Worm (Caenorhabditis elegans) whole organism, L4/young adult: Measurements from ENCODE around the gene F20C5.11.
"Not testable (repeated sequence)": the region's sequence is repeated elsewhere in the genome, so short reads cannot be mapped to it uniquely, and the experiment has no call there.

Experiments
- W03F9.2 ChIP-seq: fragments of 150-350 bp; optimal IDR thresholded peaks from 2 replicates; lab custom pipeline; 2014; ENCODE audit warnings: missing biosample characterization, missing genetic modification characterization
- dao-5 ChIP-seq: sonication (generic microtip); optimal IDR thresholded peaks from 2 replicates; lab custom pipeline; 2016; ENCODE audit warnings: missing genotype, missing genetic modification characterization, moderate library complexity, missing compliant biosample characterization
- him-1 ChIP-seq: sonication (generic microtip); optimal IDR thresholded peaks from 2 replicates; lab custom pipeline; 2016; ENCODE audit warnings: missing genotype, missing genetic modification reagents, missing genetic modification characterization, missing compliant biosample characterization

Gene F20C5.11

ce11 chrIV:8739294-8739693 is 22.5 kb downstream of the F20C5.11 start, which contains the start of gene F21D5.5:
F21D5.5 (minus strand) TSS chrIV:8739394.
- TF ChIP-seq him-1, result no peak
- no peak for TF ChIP-seq dao-5 (tag; lab: Kevin White, UChicago)
- TF ChIP-seq W03F9.2 (tag; lab: Kevin White, UChicago), result no peak

- TF ChIP-seq dao-5 (tag; lab: Kevin White, UChicago) (no peak), him-1 (no peak), W03F9.2 (tag; lab: Kevin White, UChicago) (no peak)
Observed at ce11 chrIV:8737787-8738186, 24.0 kb downstream of the F20C5.11 start, which contains the start of gene F21D5.4. F21D5.4 (plus strand) TSS chrIV:8738087.

- no peak for TF ChIP-seq dao-5 (tag; lab: Kevin White, UChicago)
- peak; percentile 10 for TF ChIP-seq W03F9.2 (tag; lab: Kevin White, UChicago)
Observed at ce11 chrIV:8737354-8737753, 24.4 kb downstream of the F20C5.11 start.

- TF ChIP-seq W03F9.2 (tag; lab: Kevin White, UChicago) (no peak), him-1 (no peak), dao-5 (tag; lab: Kevin White, UChicago) (no peak)
Observed at ce11 chrIV:8730469-8730868, 31.3 kb downstream of the F20C5.11 start, which contains the start of gene F21D5.3. F21D5.3 (plus strand) TSS chrIV:8730815.

ce11 chrIV:8729636-8730035 is 32.2 kb downstream of the F20C5.11 start:
- no peak for TF ChIP-seq him-1
- TF ChIP-seq W03F9.2 (tag; lab: Kevin White, UChicago), result no peak
- TF ChIP-seq dao-5 (tag; lab: Kevin White, UChicago), result no peak

- TF ChIP-seq W03F9.2 (tag; lab: Kevin White, UChicago) (no peak), him-1 (no peak), dao-5 (tag; lab: Kevin White, UChicago) (no peak)
Observed at ce11 chrIV:8728122-8728521, 33.7 kb downstream of the F20C5.11 start, which contains the start of gene otub-3. otub-3 (plus strand) TSS chrIV:8728177.

ce11 chrIV:8725345-8725744 is 36.5 kb downstream of the F20C5.11 start, which contains the start of gene pgm-3:
pgm-3 (plus strand) TSS chrIV:8725722.
- no peak for TF ChIP-seq W03F9.2 (tag; lab: Kevin White, UChicago)
- no peak for TF ChIP-seq dao-5 (tag; lab: Kevin White, UChicago)

- TF ChIP-seq dao-5 (tag; lab: Kevin White, UChicago) (no peak), W03F9.2 (tag; lab: Kevin White, UChicago) (no peak), him-1 (no peak)
Observed at ce11 chrIV:8724907-8725306, 36.9 kb downstream of the F20C5.11 start.

ce11 chrIV:8723720-8724119 is 38.1 kb downstream of the F20C5.11 start, which contains the start of gene F21D5.9:
F21D5.9 (plus strand) TSS chrIV:8724020.
- TF ChIP-seq him-1 (no peak), W03F9.2 (tag; lab: Kevin White, UChicago) (no peak), dao-5 (tag; lab: Kevin White, UChicago) (no peak)

- TF ChIP-seq dao-5 (tag; lab: Kevin White, UChicago) (no peak), W03F9.2 (tag; lab: Kevin White, UChicago) (no peak), him-1 (no peak)
Observed at ce11 chrIV:8722801-8723200, 39.0 kb downstream of the F20C5.11 start.

- TF ChIP-seq dao-5 (tag; lab: Kevin White, UChicago) (no peak), him-1 (no peak), W03F9.2 (tag; lab: Kevin White, UChicago) (no peak)
Observed at ce11 chrIV:8718153-8718552, 43.6 kb downstream of the F20C5.11 start, which contains the start of gene H23L24.1. H23L24.1 (plus strand) TSS chrIV:8718453.

- not testable (repeated sequence) for TF ChIP-seq W03F9.2 (tag; lab: Kevin White, UChicago); him-1; dao-5 (tag; lab: Kevin White, UChicago)
Observed at ce11 chrIV:8715032-8715431, 46.8 kb downstream of the F20C5.11 start, which contains the start of the genes parg-2 and ipla-5. parg-2 (minus strand) TSS chrIV:8715132. ipla-5 (plus strand) TSS chrIV:8715247.

ce11 chrIV:8708046-8708445 is 53.8 kb downstream of the F20C5.11 start:
- TF ChIP-seq dao-5 (tag; lab: Kevin White, UChicago) (no peak), W03F9.2 (tag; lab: Kevin White, UChicago) (no peak), him-1 (no peak)

- no peak for TF ChIP-seq him-1
- no peak for TF ChIP-seq dao-5 (tag; lab: Kevin White, UChicago)
- TF ChIP-seq W03F9.2 (tag; lab: Kevin White, UChicago), result no peak
Observed at ce11 chrIV:8705504-8705903, 56.3 kb downstream of the F20C5.11 start, which contains the start of gene H23L24.4. H23L24.4 (minus strand) TSS chrIV:8705604.
